Worm (Caenorhabditis elegans) whole organism, early embryonic: ENCODE results near the gene srt-63.

Experiments used
- B0310.2 ChIP-seq: sonication (generic microtip); optimal IDR thresholded peaks from 2 replicates; lab custom pipeline; 2016; ENCODE audit warnings: mild to moderate bottlenecking, missing genetic modification characterization, missing compliant biosample characterization
- F13C5.2 ChIP-seq: sonication (generic microtip); optimal IDR thresholded peaks from 2 replicates; lab custom pipeline; 2017; ENCODE audit warnings: mild to moderate bottlenecking, missing genetic modification characterization, inconsistent platforms, missing compliant biosample characterization
- ama-1 ChIP-seq: fragments of 150-350 bp; optimal IDR thresholded peaks from 2 replicates; lab custom pipeline; 2014
- ceh-13 ChIP-seq: fragments of 200-800 bp; sonication (Bioruptor generic); optimal IDR thresholded peaks from 2 replicates; lab custom pipeline; 2018; ENCODE audit warnings: mild to moderate bottlenecking, missing genetic modification characterization, missing compliant biosample characterization
- ceh-36 ChIP-seq: sonication (generic microtip); optimal IDR thresholded peaks from 2 replicates; lab custom pipeline; 2016; ENCODE audit warnings: missing genetic modification characterization, inconsistent platforms, missing compliant biosample characterization
- flt-1 ChIP-seq: fragments of 200-800 bp; sonication (Bioruptor generic); IDR thresholded peaks from 2 replicates; pipeline ENCODE4 v1.3.6; 2022; ENCODE audit warnings: missing genetic modification characterization, missing compliant biosample characterization
- hmg-4 ChIP-seq: fragments of 200-800 bp; sonication (Bioruptor generic); optimal IDR thresholded peaks from 2 replicates; lab custom pipeline; 2018; ENCODE audit warnings: mild to moderate bottlenecking, missing genetic modification characterization, missing compliant biosample characterization
- sea-1 ChIP-seq: fragments of 200-800 bp; sonication (Bioruptor generic); conservative IDR thresholded peaks from 2 replicates; pipeline ENCODE4 v1.3.6; 2022; ENCODE audit warnings: missing genetic modification characterization, missing compliant biosample characterization
- tra-4 ChIP-seq: sonication (generic microtip); optimal IDR thresholded peaks from 2 replicates; lab custom pipeline; 2017; ENCODE audit warnings: missing genetic modification characterization, missing compliant biosample characterization

DNA sequence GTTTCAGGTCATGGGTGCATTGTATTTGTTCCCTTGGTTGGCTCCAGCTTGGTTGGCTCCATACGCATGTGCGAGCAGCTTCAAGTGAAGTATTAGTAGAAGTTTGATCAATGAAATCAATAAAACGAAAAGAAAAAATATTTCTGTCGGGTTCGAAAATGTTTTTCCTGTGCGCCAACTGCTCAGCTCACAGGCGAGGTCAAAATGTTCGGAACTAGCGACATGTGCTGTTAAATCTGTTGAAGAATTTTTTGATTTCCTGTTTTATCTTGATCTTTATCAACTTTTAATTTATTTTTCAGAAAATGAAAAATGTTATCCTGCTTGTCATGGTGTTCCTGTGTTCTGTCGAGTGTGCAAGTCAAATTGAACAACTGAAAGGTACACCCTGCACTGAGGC lies 25.6 kb upstream of the srt-63 start, which contains the start of gene T28A11.25:
- TF ChIP-seq ceh-13 (GFP tag; lab: Kevin White, UChicago) (no peak), sea-1 (GFP tag; lab: Robert Waterston, UW) (no peak), ama-1 (lab: Kevin White, UChicago) (no peak), flt-1 (GFP tag; lab: Robert Waterston, UW) (no peak), tra-4 (tag; lab: Kevin White, UChicago) (no peak), ceh-36 (no peak), B0310.2 (no peak), F13C5.2 (no peak), hmg-4 (GFP tag; lab: Kevin White, UChicago) (no peak)
